Fruit fly (Drosophila melanogaster) whole organism, embryonic: ENCODE data around the gene CG7120.

Source experiments
- Asciz ChIP-seq: fragments of 200-800 bp; sonication (Bioruptor generic); optimal IDR thresholded peaks from 2 replicates; lab custom pipeline; 2017; ENCODE audit warnings: missing biosample characterization, mild to moderate bottlenecking, missing genetic modification characterization, missing genetic modification reagents
- B-H2 ChIP-seq: fragments of 200-800 bp; sonication (Bioruptor generic); optimal IDR thresholded peaks from 2 replicates; lab custom pipeline; 2018; ENCODE audit warnings: missing biosample characterization, mild to moderate bottlenecking, missing genetic modification characterization
- BtbVII ChIP-seq: fragments of 200-800 bp; sonication (Bioruptor generic); optimal IDR thresholded peaks from 3 replicates; lab custom pipeline; 2017; ENCODE audit warnings: missing biosample characterization, mild to moderate bottlenecking, missing genetic modification characterization
- CG10147 ChIP-seq: fragments of 200-800 bp; sonication (Bioruptor generic); optimal IDR thresholded peaks from 2 replicates; lab custom pipeline; 2019; ENCODE audit warnings: missing biosample characterization, mild to moderate bottlenecking, missing genetic modification characterization, moderate library complexity
- CG1024 ChIP-seq: fragments of 200-800 bp; sonication (Bioruptor generic); IDR thresholded peaks from 2 replicates; pipeline ENCODE4 v1.3.6; 2022; ENCODE audit warnings: missing biosample characterization, missing genetic modification characterization
- CG10366 ChIP-seq: fragments of 200-800 bp; sonication (Bioruptor generic); IDR thresholded peaks from 2 replicates; pipeline ENCODE4 v1.3.6; 2022; ENCODE audit warnings: missing biosample characterization, missing genetic modification characterization
- CG14667 ChIP-seq: fragments of 200-800 bp; sonication (Bioruptor generic); IDR thresholded peaks from 2 replicates; pipeline ENCODE4 v1.3.6; 2022; ENCODE audit warnings: missing biosample characterization, missing genetic modification characterization
- CG1529 ChIP-seq: fragments of 200-800 bp; sonication (Bioruptor generic); optimal IDR thresholded peaks from 3 replicates; lab custom pipeline; 2018; ENCODE audit warnings: missing biosample characterization, missing genetic modification characterization
- CG16813 ChIP-seq: fragments of 200-800 bp; sonication (Bioruptor generic); IDR thresholded peaks from 3 replicates; pipeline ENCODE4 v1.3.6; 2022; ENCODE audit warnings: missing biosample characterization, missing genetic modification characterization; ENCODE audit not compliant: partially characterized antibody
- CG16815 ChIP-seq: fragments of 200-800 bp; sonication (Bioruptor generic); optimal IDR thresholded peaks from 3 replicates; lab custom pipeline; 2017; ENCODE audit warnings: missing biosample characterization, mild to moderate bottlenecking, missing genetic modification characterization
- CG16863 ChIP-seq: fragments of 200-800 bp; sonication (Bioruptor generic); optimal IDR thresholded peaks from 3 replicates; lab custom pipeline; 2016; ENCODE audit warnings: missing biosample characterization, missing genetic modification characterization
- CG2129 ChIP-seq: fragments of 200-800 bp; sonication (Bioruptor generic); IDR thresholded peaks from 2 replicates; pipeline ENCODE4 v1.3.6; 2022; ENCODE audit warnings: missing biosample characterization, missing genetic modification characterization; ENCODE audit not compliant: partially characterized antibody
- CG31224 ChIP-seq: fragments of 200-800 bp; sonication (Bioruptor generic); IDR thresholded peaks from 2 replicates; pipeline ENCODE4 v1.3.6; 2022; ENCODE audit warnings: missing biosample characterization, missing genetic modification characterization
- CG3281 ChIP-seq: fragments of 200-800 bp; sonication (Bioruptor generic); optimal IDR thresholded peaks from 3 replicates; lab custom pipeline; 2017; ENCODE audit warnings: missing biosample characterization, mild to moderate bottlenecking, missing genetic modification characterization
- CG34224 ChIP-seq: fragments of 200-800 bp; sonication (Bioruptor generic); IDR thresholded peaks from 3 replicates; pipeline ENCODE4 v1.3.6; 2022; ENCODE audit warnings: missing biosample characterization, missing genetic modification characterization; ENCODE audit not compliant: partially characterized antibody
- CG6854 ChIP-seq: fragments of 200-800 bp; sonication (Bioruptor generic); optimal IDR thresholded peaks from 3 replicates; lab custom pipeline; 2017; ENCODE audit warnings: missing biosample characterization, mild to moderate bottlenecking, missing genetic modification characterization
- CG7357 ChIP-seq: fragments of 200-800 bp; sonication (Bioruptor generic); IDR thresholded peaks from 3 replicates; pipeline ENCODE4 v1.3.6; 2022; ENCODE audit warnings: missing biosample characterization, missing genetic modification characterization
- CG7372 ChIP-seq: fragments of 200-800 bp; sonication (Bioruptor generic); IDR thresholded peaks from 2 replicates; pipeline ENCODE4 v1.3.6; 2022; ENCODE audit warnings: missing biosample characterization, missing genetic modification characterization
- CG8281 ChIP-seq: fragments of 200-800 bp; sonication (Bioruptor generic); optimal IDR thresholded peaks from 2 replicates; lab custom pipeline; 2018; ENCODE audit warnings: missing biosample characterization, mild to moderate bottlenecking, missing genetic modification characterization, moderate library complexity
- Chrac-16 ChIP-seq: fragments of 200-800 bp; sonication (Bioruptor generic); optimal IDR thresholded peaks from 3 replicates; lab custom pipeline; 2016; ENCODE audit warnings: missing biosample characterization, missing genetic modification characterization
- Drgx ChIP-seq: fragments of 200-800 bp; sonication (Bioruptor generic); IDR thresholded peaks from 2 replicates; pipeline ENCODE4 v1.3.6; 2022; ENCODE audit warnings: missing biosample characterization, missing genetic modification characterization
- ERR ChIP-seq: fragments of 200-800 bp; sonication (Bioruptor generic); optimal IDR thresholded peaks from 2 replicates; lab custom pipeline; 2016; ENCODE audit warnings: missing biosample characterization, missing genetic modification characterization
- Elba2 ChIP-seq: fragments of 200-800 bp; sonication (Bioruptor generic); optimal IDR thresholded peaks from 3 replicates; lab custom pipeline; 2016; ENCODE audit warnings: missing biosample characterization, missing genetic modification characterization
- GATAe ChIP-seq: fragments of 200-800 bp; sonication (Bioruptor generic); conservative IDR thresholded peaks from 2 replicates; pipeline ENCODE4 v1.3.6; 2022; ENCODE audit warnings: missing biosample characterization, missing genetic modification characterization
- HLH3B ChIP-seq: fragments of 200-800 bp; sonication (Bioruptor generic); IDR thresholded peaks from 2 replicates; pipeline ENCODE4 v1.3.6; 2022; ENCODE audit warnings: missing biosample characterization, missing genetic modification characterization
- HLH4C ChIP-seq: fragments of 200-800 bp; sonication (Bioruptor generic); IDR thresholded peaks from 3 replicates; pipeline ENCODE4 v1.3.6; 2022; ENCODE audit warnings: missing biosample characterization, missing genetic modification characterization; ENCODE audit not compliant: partially characterized antibody
- HLH54F ChIP-seq: fragments of 200-800 bp; sonication (Bioruptor generic); optimal IDR thresholded peaks from 3 replicates; lab custom pipeline; 2016; ENCODE audit warnings: missing biosample characterization, missing genetic modification characterization
- HmgD ChIP-seq: fragments of 200-800 bp; sonication (Bioruptor generic); optimal IDR thresholded peaks from 3 replicates; lab custom pipeline; 2016; ENCODE audit warnings: missing biosample characterization, missing genetic modification characterization
- MBD-R2 ChIP-seq: fragments of 200-800 bp; sonication (Bioruptor generic); IDR thresholded peaks from 2 replicates; pipeline ENCODE4 v1.3.6; 2022; ENCODE audit warnings: missing biosample characterization, missing genetic modification characterization
- Med ChIP-seq: fragments of 200-800 bp; sonication (Bioruptor generic); peaks from one replicate; lab custom pipeline; 2016; ENCODE audit warnings: missing biosample characterization, missing genetic modification characterization, mild to moderate bottlenecking, inconsistent platforms, moderate library complexity
- Oli ChIP-seq: fragments of 200-800 bp; sonication (Bioruptor generic); optimal IDR thresholded peaks from 2 replicates; lab custom pipeline; 2018; ENCODE audit warnings: missing biosample characterization, mild to moderate bottlenecking, missing genetic modification characterization, moderate library complexity
- Stat92E ChIP-seq, 3 experiments: fragments of >200 bp in 2 of 3; fragments of 200-800 bp in 1 of 3; sonication (Bioruptor generic) in 1 of 3; optimal IDR thresholded peaks; 2 replicates each; lab custom pipeline; 2017 to 2019; ENCODE audit warnings: missing biosample characterization in 3 of 3, missing genetic modification characterization in 3 of 3, mild to moderate bottlenecking in 1 of 3, moderate library complexity in 1 of 3
- al ChIP-seq: fragments of 200-800 bp; sonication (Bioruptor generic); IDR thresholded peaks from 2 replicates; pipeline ENCODE4 v1.3.6; 2022; ENCODE audit warnings: missing biosample characterization, missing genetic modification characterization
- chm ChIP-seq: fragments of 200-800 bp; sonication (Bioruptor generic); IDR thresholded peaks from 2 replicates; pipeline ENCODE4 v1.3.6; 2022; ENCODE audit warnings: missing biosample characterization, missing genetic modification characterization
- da ChIP-seq: fragments of 200-800 bp; sonication (Bioruptor generic); optimal IDR thresholded peaks from 2 replicates; lab custom pipeline; 2016; ENCODE audit warnings: missing biosample characterization, missing genetic modification characterization
- fd96Cb ChIP-seq: fragments of 200-800 bp; sonication (Bioruptor generic); optimal IDR thresholded peaks from 2 replicates; lab custom pipeline; 2018; ENCODE audit warnings: missing biosample characterization, mild to moderate bottlenecking, missing genetic modification characterization, moderate library complexity
- gro ChIP-seq: fragments of 200-800 bp; sonication (Bioruptor generic); optimal IDR thresholded peaks from 2 replicates; lab custom pipeline; 2016; ENCODE audit warnings: missing biosample characterization, missing genetic modification characterization
- maf-S ChIP-seq: fragments of 200-800 bp; sonication (Bioruptor generic); optimal IDR thresholded peaks from 2 replicates; lab custom pipeline; 2016; ENCODE audit warnings: missing biosample characterization, missing genetic modification characterization
- oc ChIP-seq: fragments of 200-800 bp; sonication (Bioruptor generic); optimal IDR thresholded peaks from 2 replicates; lab custom pipeline; 2018; ENCODE audit warnings: missing biosample characterization, mild to moderate bottlenecking, missing genetic modification characterization, moderate library complexity
- pum ChIP-seq: fragments of 200-800 bp; sonication (Bioruptor generic); optimal IDR thresholded peaks from 2 replicates; lab custom pipeline; 2016; ENCODE audit warnings: missing biosample characterization, missing genetic modification characterization
- repo ChIP-seq: fragments of 200-800 bp; sonication (Bioruptor generic); optimal IDR thresholded peaks from 2 replicates; lab custom pipeline; 2016; ENCODE audit warnings: missing biosample characterization, missing genetic modification characterization
- sens ChIP-seq: fragments of 200-800 bp; sonication (Bioruptor generic); peaks from one replicate; lab custom pipeline; 2016; ENCODE audit warnings: missing biosample characterization, missing genetic modification characterization
- shn ChIP-seq: fragments of 200-800 bp; sonication (Bioruptor generic); optimal IDR thresholded peaks from 3 replicates; lab custom pipeline; 2016; ENCODE audit warnings: missing biosample characterization, missing genetic modification characterization
- slou ChIP-seq: fragments of 200-800 bp; sonication (Bioruptor generic); optimal IDR thresholded peaks from 3 replicates; lab custom pipeline; 2016; ENCODE audit warnings: missing biosample characterization, missing genetic modification characterization
- tll ChIP-seq, 2 experiments: fragments of 200-800 bp in 1 of 2; fragments of >200 bp in 1 of 2; sonication (Bioruptor generic) in 1 of 2; optimal IDR thresholded peaks; 2 replicates each; lab custom pipeline; 2017 to 2019; ENCODE audit warnings: missing biosample characterization in 2 of 2, missing genetic modification characterization in 2 of 2, mild to moderate bottlenecking in 1 of 2, moderate library complexity in 1 of 2
- toy ChIP-seq: fragments of 200-800 bp; sonication (Bioruptor generic); IDR thresholded peaks from 2 replicates; pipeline ENCODE4 v1.3.6; 2022; ENCODE audit warnings: missing biosample characterization, missing genetic modification characterization
- unc-4 ChIP-seq: fragments of 200-800 bp; sonication (Bioruptor generic); IDR thresholded peaks from 2 replicates; pipeline ENCODE4 v1.3.6; 2022; ENCODE audit warnings: missing biosample characterization, missing genetic modification characterization; ENCODE audit not compliant: partially characterized antibody
- vfl ChIP-seq: fragments of 200-800 bp; sonication (Bioruptor generic); optimal IDR thresholded peaks from 2 replicates; lab custom pipeline; 2016; ENCODE audit warnings: missing biosample characterization, missing genetic modification characterization

CG7120 gene

dm6 chr3L:8395630-8396168, at the start of gene CG7120 (continued):
- TF ChIP-seq fd96Cb (tag; lab: Kevin White, UChicago) (peak; percentile 62), shn (GFP tag; lab: Kevin White, UChicago) (peak; percentile 14), MBD-R2 (peak; percentile 10; the same call in 1 of the 2 replicates), sens (GFP tag; lab: Kevin White, UChicago) (peak; percentile 93), maf-S (GFP tag; lab: Kevin White, UChicago) (peak; percentile 26), HmgD (peak; percentile 7), CG16813 (GFP tag; lab: Robert Waterston, UW) (no peak), repo (GFP tag; lab: Kevin White, UChicago) (peak; percentile 6), toy (GFP tag; lab: Robert Waterston, UW) (no peak), CG8281 (tag; lab: Kevin White, UChicago) (no peak), B-H2 (no peak), BtbVII (GFP tag; lab: Kevin White, UChicago) (peak; percentile 36), Elba2 (GFP tag; lab: Kevin White, UChicago) (no peak), oc (tag; lab: Kevin White, UChicago) (no peak), CG1529 (no peak), tll (GFP tag; optimal IDR thresholded peaks at IDR 0.05; lab: Kevin White, UChicago) (no peak), Chrac-16 (GFP tag; lab: Kevin White, UChicago) (peak; percentile 24), CG10147 (GFP tag; lab: Kevin White, UChicago) (no peak), Med (peak; percentile 91), da (no peak), Drgx (GFP tag; lab: Robert Waterston, UW) (no peak), CG1024 (GFP tag; lab: Robert Waterston, UW) (no peak), CG34224 (no peak), Oli (tag; lab: Kevin White, UChicago) (peak; percentile 67), Asciz (GFP tag; lab: Kevin White, UChicago) (no peak), slou (GFP tag; lab: Kevin White, UChicago) (no peak), HLH4C (GFP tag; lab: Robert Waterston, UW) (peak; percentile 67; the same call in 1 of the 3 replicates), CG10366 (GFP tag; lab: Robert Waterston, UW) (peak; percentile 16; the same call in 1 of the 2 replicates), pum (GFP tag; lab: Kevin White, UChicago) (peak; percentile 36), CG16863 (GFP tag; lab: Kevin White, UChicago) (peak; percentile 51), CG7372 (GFP tag; lab: Robert Waterston, UW) (no peak), CG14667 (GFP tag; lab: Robert Waterston, UW) (no peak), unc-4 (GFP tag; lab: Robert Waterston, UW) (no peak), HLH3B (no peak), Stat92E (GFP tag; optimal IDR thresholded peaks at IDR 0.05; lab: Kevin White, UChicago) (no peak), ERR (GFP tag; lab: Kevin White, UChicago) (no peak), chm (GFP tag; lab: Robert Waterston, UW) (peak; percentile 47; the same call in 1 of the 2 replicates), CG31224 (GFP tag; lab: Robert Waterston, UW) (no peak), gro (no peak), CG16815 (GFP tag; lab: Kevin White, UChicago) (peak; percentile 32), CG2129 (no peak), CG7357 (no peak), CG3281 (no peak), al (no peak), GATAe (GFP tag; lab: Robert Waterston, UW) (no peak), CG6854 (GFP tag; lab: Kevin White, UChicago) (no peak), HLH54F (GFP tag; lab: Kevin White, UChicago) (peak; percentile 20), vfl (GFP tag; lab: Kevin White, UChicago) (no peak)
- TF ChIP-seq, all 482 proteins: peak for 183
